Worm (Caenorhabditis elegans) whole organism, young adult: ENCODE measurements around the gene W06A7.2.
A peak's percentile ranks its signal among the peaks of the same experiment; 100 is the strongest.

Source experiments
- B0035.1 ChIP-seq: sonication (generic microtip); optimal IDR thresholded peaks from 2 replicates; lab custom pipeline; 2016; ENCODE audit warnings: missing genetic modification characterization, mild to moderate bottlenecking, missing compliant biosample characterization, missing genotype, missing genetic modification reagents
- Y56A3A.18 ChIP-seq: fragments of 200-800 bp; sonication (Bioruptor generic); IDR thresholded peaks from 2 replicates; pipeline ENCODE4 v1.3.6; 2022; ENCODE audit warnings: missing genetic modification reagents, missing genetic modification characterization, missing compliant biosample characterization
- ceh-40 ChIP-seq: fragments of 200-800 bp; sonication (Bioruptor generic); IDR thresholded peaks from 2 replicates; pipeline ENCODE4 v1.3.6; 2022; ENCODE audit warnings: missing genetic modification characterization, missing compliant biosample characterization
- dpff-1 ChIP-seq: sonication (generic microtip); optimal IDR thresholded peaks from 2 replicates; lab custom pipeline; 2017; ENCODE audit warnings: mild to moderate bottlenecking, missing genetic modification characterization, missing compliant biosample characterization
- dpl-1 ChIP-seq: fragments of 150-350 bp; optimal IDR thresholded peaks from 2 replicates; lab custom pipeline; 2014; ENCODE audit warnings: missing biosample characterization, missing genetic modification reagents, missing genetic modification characterization
- hmg-1.2 ChIP-seq: fragments of 200-800 bp; sonication (Bioruptor generic); IDR thresholded peaks from 2 replicates; pipeline ENCODE4 v1.3.6; 2022; ENCODE audit warnings: missing genetic modification reagents, missing genetic modification characterization, missing compliant biosample characterization
- let-526 ChIP-seq: fragments of 200-800 bp; sonication (Bioruptor generic); IDR thresholded peaks from 2 replicates; pipeline ENCODE4 v1.3.6; 2022; ENCODE audit warnings: missing genetic modification reagents, missing genetic modification characterization, missing compliant biosample characterization
- lin-26 ChIP-seq: fragments of 200-800 bp; sonication (Bioruptor generic); IDR thresholded peaks from 2 replicates; pipeline ENCODE4 v1.3.6; 2022; ENCODE audit warnings: missing genetic modification reagents, missing genetic modification characterization, missing compliant biosample characterization
- lin-40 ChIP-seq: sonication (generic microtip); optimal IDR thresholded peaks from 2 replicates; lab custom pipeline; 2016; ENCODE audit warnings: missing genetic modification characterization, mild to moderate bottlenecking, missing compliant biosample characterization, missing genotype, missing genetic modification reagents
- unc-62 ChIP-seq: fragments of 150-350 bp; optimal IDR thresholded peaks from 2 replicates; lab custom pipeline; 2014; ENCODE audit warnings: missing biosample characterization, missing genetic modification reagents, missing genetic modification characterization

- TF ChIP-seq dpl-1 (no peak), dpff-1 (tag; lab: Kevin White, UChicago) (no peak), ceh-40 (GFP tag; lab: Robert Waterston, UW) (no peak), let-526 (0 out of 2 replicates have a peak, but pooled peaks have one; percentile 46), lin-26 (no peak), lin-40 (tag; lab: Kevin White, UChicago) (no peak), unc-62 (GFP tag; lab: Kevin White, UChicago) (no peak), B0035.1 (tag; lab: Kevin White, UChicago) (no peak), hmg-1.2 (GFP tag; lab: Robert Waterston, UW) (peak; percentile 51; the same call in 1 of the 2 replicates), Y56A3A.18 (GFP tag; lab: Robert Waterston, UW) (no peak)
Measured at ce11 chrV:14847291-14847915, 25.8 kb downstream of the W06A7.2 start, which contains the start of gene ret-1.
